Worm (Caenorhabditis elegans) whole organism, late embryonic: Measurements from ENCODE around the gene lin-29.

Experiments
- C08G9.2 ChIP-seq: sonication (generic microtip); optimal IDR thresholded peaks from 2 replicates; lab custom pipeline; 2016; ENCODE audit warnings: mild to moderate bottlenecking, missing genetic modification characterization, moderate library complexity, missing compliant biosample characterization
- C38D4.7 ChIP-seq: fragments of 200-800 bp; sonication (Bioruptor generic); optimal IDR thresholded peaks from 2 replicates; lab custom pipeline; 2018; ENCODE audit warnings: mild to moderate bottlenecking, missing genetic modification characterization, moderate library complexity, missing compliant biosample characterization
- F13H6.1 ChIP-seq: sonication (generic microtip); optimal IDR thresholded peaks from 2 replicates; lab custom pipeline; 2016; ENCODE audit warnings: missing genetic modification characterization, missing compliant biosample characterization
- K09A11.1 ChIP-seq: sonication (generic microtip); optimal IDR thresholded peaks from 2 replicates; lab custom pipeline; 2017; ENCODE audit warnings: antibody characterized with exemption, mild to moderate bottlenecking, missing genetic modification characterization, missing compliant biosample characterization; ENCODE audit not compliant: insufficient read depth
- ceh-18 ChIP-seq: sonication (generic microtip); optimal IDR thresholded peaks from 2 replicates; lab custom pipeline; 2016; ENCODE audit warnings: missing genetic modification characterization, missing compliant biosample characterization
- ceh-19 ChIP-seq: fragments of 200-800 bp; sonication (Bioruptor generic); optimal IDR thresholded peaks from 2 replicates; lab custom pipeline; 2018; ENCODE audit warnings: mild to moderate bottlenecking, missing genetic modification characterization, missing compliant biosample characterization
- ceh-24 ChIP-seq: sonication (generic microtip); optimal IDR thresholded peaks from 2 replicates; lab custom pipeline; 2016; ENCODE audit warnings: mild to moderate bottlenecking, missing genetic modification characterization, missing compliant biosample characterization
- ceh-30 ChIP-seq: fragments of 150-350 bp; optimal IDR thresholded peaks from 2 replicates; lab custom pipeline; 2014; ENCODE audit warnings: missing biosample characterization, missing genetic modification characterization
- ceh-31 ChIP-seq: sonication (generic microtip); optimal IDR thresholded peaks from 2 replicates; lab custom pipeline; 2016; ENCODE audit warnings: missing genetic modification characterization, missing compliant biosample characterization
- ceh-34 ChIP-seq: sonication (generic microtip); optimal IDR thresholded peaks from 2 replicates; lab custom pipeline; 2016; ENCODE audit warnings: mild to moderate bottlenecking, missing genetic modification characterization, missing compliant biosample characterization
- ceh-48 ChIP-seq: sonication (generic microtip); optimal IDR thresholded peaks from 2 replicates; lab custom pipeline; 2016; ENCODE audit warnings: missing genetic modification characterization, inconsistent platforms, missing compliant biosample characterization
- ceh-9 ChIP-seq: sonication (generic microtip); optimal IDR thresholded peaks from 2 replicates; lab custom pipeline; 2016; ENCODE audit warnings: mild to moderate bottlenecking, missing genetic modification characterization, inconsistent platforms, missing compliant biosample characterization
- dmd-4 ChIP-seq: sonication (generic microtip); optimal IDR thresholded peaks from 2 replicates; lab custom pipeline; 2016; ENCODE audit warnings: borderline replicate concordance, missing genetic modification characterization, missing compliant biosample characterization
- elt-2 ChIP-seq: sonication (generic microtip); optimal IDR thresholded peaks from 2 replicates; lab custom pipeline; 2016; ENCODE audit warnings: missing genetic modification reagents, missing genetic modification characterization, missing compliant biosample characterization
- elt-4 ChIP-seq: sonication (generic microtip); optimal IDR thresholded peaks from 2 replicates; lab custom pipeline; 2016; ENCODE audit warnings: missing genetic modification characterization, missing compliant biosample characterization
- ets-4 ChIP-seq: sonication (generic microtip); optimal IDR thresholded peaks from 2 replicates; lab custom pipeline; 2016; ENCODE audit warnings: missing genetic modification characterization, missing compliant biosample characterization
- fax-1 ChIP-seq: sonication (generic microtip); optimal IDR thresholded peaks from 2 replicates; lab custom pipeline; 2016; ENCODE audit warnings: missing genotype, missing genetic modification characterization, missing compliant biosample characterization
- fkh-6 ChIP-seq: sonication (generic microtip); optimal IDR thresholded peaks from 2 replicates; lab custom pipeline; 2016; ENCODE audit warnings: missing genetic modification characterization, missing compliant biosample characterization
- gmeb-2 ChIP-seq: sonication (generic microtip); optimal IDR thresholded peaks from 2 replicates; lab custom pipeline; 2016; ENCODE audit warnings: missing genetic modification characterization, inconsistent platforms, missing compliant biosample characterization
- hlh-6 ChIP-seq: sonication (generic microtip); optimal IDR thresholded peaks from 2 replicates; lab custom pipeline; 2016; ENCODE audit warnings: missing genotype, missing genetic modification characterization, missing compliant biosample characterization
- lin-11 ChIP-seq: fragments of 200-800 bp; sonication (Bioruptor generic); optimal IDR thresholded peaks from 2 replicates; lab custom pipeline; 2018; ENCODE audit warnings: mild to moderate bottlenecking, missing genetic modification characterization, missing compliant biosample characterization
- madf-2 ChIP-seq: sonication (generic microtip); optimal IDR thresholded peaks from 2 replicates; lab custom pipeline; 2017; ENCODE audit warnings: missing genetic modification characterization, missing compliant biosample characterization
- nfya-1 ChIP-seq: sonication (generic microtip); optimal IDR thresholded peaks from 2 replicates; lab custom pipeline; 2017; ENCODE audit warnings: missing genetic modification characterization, mild to moderate bottlenecking, missing compliant biosample characterization, antibody characterized with exemption, moderate library complexity
- pha-2 ChIP-seq: sonication (generic microtip); optimal IDR thresholded peaks from 2 replicates; lab custom pipeline; 2017; ENCODE audit warnings: mild to moderate bottlenecking, missing genetic modification characterization, missing compliant biosample characterization
- pha-4 ChIP-seq: fragments of 150-350 bp; optimal IDR thresholded peaks from 2 replicates; lab custom pipeline; 2018; ENCODE audit warnings: missing biosample characterization, missing genetic modification reagents, missing genetic modification characterization
- pqm-1 ChIP-seq: sonication (generic microtip); optimal IDR thresholded peaks from 2 replicates; lab custom pipeline; 2016; ENCODE audit warnings: missing genetic modification characterization, missing compliant biosample characterization
- rnt-1 ChIP-seq: sonication (generic microtip); optimal IDR thresholded peaks from 2 replicates; lab custom pipeline; 2016; ENCODE audit warnings: missing genetic modification characterization, missing compliant biosample characterization
- sdc-2 ChIP-seq: sonication (generic microtip); optimal IDR thresholded peaks from 2 replicates; lab custom pipeline; 2016; ENCODE audit warnings: missing genotype, missing genetic modification characterization, missing compliant biosample characterization
- tbx-7 ChIP-seq: sonication (generic microtip); optimal IDR thresholded peaks from 2 replicates; lab custom pipeline; 2016; ENCODE audit warnings: missing genotype, missing genetic modification characterization, missing compliant biosample characterization
- unc-3 ChIP-seq, 2 experiments: fragments of 200-800 bp in 1 of 2; sonication (Bioruptor generic) in 1 of 2; sonication (generic microtip) in 1 of 2; conservative IDR thresholded peaks in 1 of 2; optimal IDR thresholded peaks in 1 of 2; 2 replicates each; pipeline versions ENCODE4 v1.3.6 to Lab custom; 2016 to 2022; ENCODE audit warnings: missing compliant biosample characterization in 2 of 2, missing genetic modification characterization in 2 of 2, missing genetic modification reagents in 1 of 2
- unc-42 ChIP-seq: sonication (generic microtip); optimal IDR thresholded peaks from 2 replicates; lab custom pipeline; 2016; ENCODE audit warnings: missing genotype, missing genetic modification characterization, missing compliant biosample characterization
- zip-5 ChIP-seq: sonication (generic microtip); optimal IDR thresholded peaks from 2 replicates; lab custom pipeline; 2016; ENCODE audit warnings: missing genetic modification characterization, missing compliant biosample characterization

Gene lin-29

DNA sequence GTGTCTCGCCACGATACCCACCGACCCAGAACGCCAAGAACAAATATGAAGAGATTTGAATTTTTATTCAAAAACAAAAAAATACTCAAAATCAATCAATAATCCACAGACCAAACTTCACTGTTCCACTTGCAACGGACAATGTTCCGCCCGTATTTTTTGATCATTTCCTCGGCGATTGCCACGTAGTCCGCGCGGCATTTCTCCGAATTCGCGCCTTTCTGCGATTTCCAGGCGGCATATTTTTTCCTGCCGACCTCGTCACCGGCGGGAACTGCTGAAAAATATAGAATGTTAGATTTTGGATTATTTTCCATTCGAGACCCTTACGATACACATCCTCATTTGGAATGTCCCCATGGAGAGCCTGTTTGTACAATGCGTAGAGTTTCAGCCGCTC lies 37.1 kb upstream of the lin-29 start:
- TF ChIP-seq fax-1 (tag; lab: Kevin White, UChicago) (no peak), pqm-1 (no peak), hlh-6 (tag; lab: Kevin White, UChicago) (no peak), ceh-30 (tag; lab: Kevin White, UChicago) (no peak), tbx-7 (no peak), fkh-6 (tag; lab: Kevin White, UChicago) (no peak), elt-4 (no peak), rnt-1 (tag; lab: Kevin White, UChicago) (no peak), gmeb-2 (tag; lab: Kevin White, UChicago) (no peak), madf-2 (no peak), zip-5 (tag; lab: Kevin White, UChicago) (no peak), C08G9.2 (no peak), pha-4 (tag; lab: Kevin White, UChicago) (no peak), ceh-31 (tag; lab: Kevin White, UChicago) (no peak), unc-3 (GFP tag; conservative IDR thresholded peaks at IDR 0.05; lab: Robert Waterston, UW) (no peak), unc-3 (tag; optimal IDR thresholded peaks at IDR 0.05; lab: Kevin White, UChicago) (no peak), elt-2 (tag; lab: Kevin White, UChicago) (no peak), C38D4.7 (GFP tag; lab: Kevin White, UChicago) (no peak)
- TF ChIP-seq, all 69 proteins: peak for 0

DNA sequence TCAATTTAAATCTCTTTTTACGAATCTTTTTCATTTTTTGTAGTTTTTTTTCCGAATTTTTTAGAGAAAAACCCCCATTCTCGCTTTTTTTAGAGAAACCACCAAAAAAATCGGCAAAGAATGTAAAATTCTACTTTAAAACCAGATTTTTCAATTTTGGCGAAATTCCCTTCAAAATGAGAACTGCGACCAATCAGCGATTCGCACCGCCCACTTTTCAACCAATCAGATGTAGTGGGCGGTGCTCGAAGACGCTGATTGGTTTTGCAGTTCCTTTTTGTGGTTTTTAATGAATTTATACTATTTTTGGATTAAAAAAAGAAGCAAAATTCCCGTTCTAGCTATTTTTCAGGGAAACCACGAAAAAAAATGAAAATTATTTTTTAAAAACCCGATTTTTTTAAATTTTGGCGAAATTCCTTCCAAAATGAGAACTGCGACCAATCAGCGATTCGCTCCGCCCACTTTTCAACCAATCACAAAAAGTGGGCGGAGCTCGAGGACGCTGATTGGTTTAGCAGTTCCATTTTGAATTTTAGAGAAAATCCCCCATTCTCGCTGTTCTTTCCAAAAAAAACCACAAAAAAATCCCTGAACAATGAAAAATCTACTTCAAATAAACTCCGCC lies 36.0 kb upstream of the lin-29 start:
- TF ChIP-seq ceh-18 (tag; lab: Kevin White, UChicago), result no peak
- peak; percentile 70 for TF ChIP-seq nfya-1 (tag; lab: Kevin White, UChicago)
- TF ChIP-seq, all 69 proteins: peak for 1

DNA sequence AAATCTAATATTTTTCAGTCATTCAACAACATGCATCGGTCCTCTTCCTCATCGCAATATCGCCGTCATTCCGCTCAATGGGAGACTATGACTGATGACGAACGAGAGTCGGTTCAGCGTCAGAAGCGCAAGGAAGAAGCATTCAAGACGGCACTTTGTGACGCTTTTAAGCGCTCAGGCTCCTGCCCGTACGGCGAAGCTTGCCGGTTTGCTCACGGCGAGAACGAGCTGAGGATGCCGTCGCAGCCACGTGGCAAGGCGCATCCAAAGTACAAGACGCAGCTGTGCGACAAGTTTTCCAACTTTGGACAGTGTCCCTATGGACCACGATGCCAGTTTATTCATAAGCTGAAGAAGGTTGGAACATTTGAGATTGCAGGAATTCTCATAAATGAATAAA lies 33.9 kb upstream of the lin-29 start:
- TF ChIP-seq K09A11.1 (tag; lab: Kevin White, UChicago), result no peak
- TF ChIP-seq hlh-6 (tag; lab: Kevin White, UChicago), result no peak
- no peak for TF ChIP-seq dmd-4 (tag; lab: Kevin White, UChicago)
- TF ChIP-seq ceh-18 (tag; lab: Kevin White, UChicago), result no peak
- TF ChIP-seq ceh-9 (tag; lab: Kevin White, UChicago), result no peak
- TF ChIP-seq lin-11, result no peak
- TF ChIP-seq ceh-19 (GFP tag; lab: Kevin White, UChicago), result no peak
- no peak for TF ChIP-seq sdc-2
- TF ChIP-seq F13H6.1 (tag; lab: Kevin White, UChicago), result no peak
- no peak for TF ChIP-seq rnt-1 (tag; lab: Kevin White, UChicago)

DNA sequence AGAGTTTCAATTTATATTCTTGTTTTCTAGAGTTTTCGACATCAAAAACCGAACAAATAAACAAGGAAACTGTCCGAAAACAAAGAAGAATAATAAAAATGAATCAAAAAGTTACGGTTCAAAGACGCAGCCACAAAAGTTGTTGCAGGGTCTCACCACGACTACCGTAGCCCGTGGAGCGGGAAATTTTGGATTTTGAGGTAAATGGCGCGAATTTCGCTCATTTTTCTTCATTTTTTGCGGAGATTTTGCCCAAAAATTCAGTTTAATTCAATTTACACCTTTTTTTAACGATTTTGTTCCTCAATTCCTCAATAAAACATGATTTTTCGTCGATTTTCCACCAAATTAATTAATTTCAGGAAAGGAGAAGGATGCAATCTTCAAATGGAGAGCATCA lies 33.1 kb upstream of the lin-29 start, which contains the start of gene mex-1:
TSS of gene mex-1 (plus strand) at position 363 of the 400 bp plus-strand sequence.
- TF ChIP-seq ceh-9 (tag; lab: Kevin White, UChicago) (no peak), ets-4 (tag; lab: Kevin White, UChicago) (no peak), ceh-24 (tag; lab: Kevin White, UChicago) (no peak), ceh-48 (tag; lab: Kevin White, UChicago) (no peak), elt-2 (tag; lab: Kevin White, UChicago) (no peak), ceh-19 (GFP tag; lab: Kevin White, UChicago) (no peak), unc-42 (tag; lab: Kevin White, UChicago) (no peak), pha-2 (tag; lab: Kevin White, UChicago) (no peak), F13H6.1 (tag; lab: Kevin White, UChicago) (no peak), C38D4.7 (GFP tag; lab: Kevin White, UChicago) (no peak), ceh-34 (tag; lab: Kevin White, UChicago) (no peak), zip-5 (tag; lab: Kevin White, UChicago) (no peak)
